Worm (Caenorhabditis elegans) whole organism, L1 larva: ENCODE measurements around the gene athp-1.

ENCODE experiments used
- C04F5.9 ChIP-seq: sonication (generic microtip); optimal IDR thresholded peaks from 2 replicates; lab custom pipeline; 2016; ENCODE audit warnings: missing genetic modification characterization, missing compliant biosample characterization
- C34B4.2 ChIP-seq: sonication (generic microtip); optimal IDR thresholded peaks from 2 replicates; lab custom pipeline; 2017; ENCODE audit warnings: mild to moderate bottlenecking, missing genetic modification characterization, missing compliant biosample characterization
- F16B12.6 ChIP-seq: fragments of 150-350 bp; optimal IDR thresholded peaks from 2 replicates; lab custom pipeline; 2014; ENCODE audit warnings: missing biosample characterization, missing genetic modification characterization
- aly-2 ChIP-seq: fragments of 150-350 bp; optimal IDR thresholded peaks from 2 replicates; lab custom pipeline; 2014; ENCODE audit warnings: missing biosample characterization, missing genetic modification characterization
- blmp-1 ChIP-seq: fragments of 150-350 bp; optimal IDR thresholded peaks from 2 replicates; lab custom pipeline; 2014; ENCODE audit warnings: missing biosample characterization, missing genetic modification characterization
- ceh-8 ChIP-seq: fragments of 200-800 bp; sonication (Bioruptor generic); optimal IDR thresholded peaks from 2 replicates; lab custom pipeline; 2018; ENCODE audit warnings: mild to moderate bottlenecking, missing genetic modification characterization, moderate library complexity, missing compliant biosample characterization
- ceh-88 ChIP-seq: fragments of 200-800 bp; sonication (Bioruptor generic); IDR thresholded peaks from 2 replicates; pipeline ENCODE4 v1.3.6; 2022; ENCODE audit warnings: missing genetic modification characterization, missing compliant biosample characterization
- dpl-1 ChIP-seq, 3 experiments: fragments of 150-350 bp in 2 of 3; sonication (generic microtip) in 1 of 3; optimal IDR thresholded peaks; 2 replicates each; lab custom pipeline; 2014 to 2017; ENCODE audit warnings: missing biosample characterization in 3 of 3, missing genetic modification characterization in 3 of 3, missing genetic modification reagents in 3 of 3
- dsc-1 ChIP-seq: sonication (generic microtip); optimal IDR thresholded peaks from 2 replicates; lab custom pipeline; 2016; ENCODE audit warnings: mild to moderate bottlenecking, missing genetic modification characterization, missing compliant biosample characterization
- efl-1 ChIP-seq, 4 experiments: fragments of 150-350 bp; optimal IDR thresholded peaks in 3 of 4; peaks in 1 of 4; 1 replicate in 1 of 4; 2 replicates in 3 of 4; lab custom pipeline; 2014; ENCODE audit warnings: missing biosample characterization in 2 of 4, missing genetic modification characterization in 2 of 4, missing genetic modification reagents in 2 of 4
- efl-3 ChIP-seq: fragments of 200-800 bp; sonication (Bioruptor generic); optimal IDR thresholded peaks from 2 replicates; lab custom pipeline; 2018; ENCODE audit warnings: mild to moderate bottlenecking, missing genetic modification characterization, missing compliant biosample characterization
- egl-13 ChIP-seq: sonication (generic microtip); optimal IDR thresholded peaks from 2 replicates; lab custom pipeline; 2016; ENCODE audit warnings: missing genotype, missing genetic modification reagents, missing genetic modification characterization, missing compliant biosample characterization
- egl-27 ChIP-seq, 2 experiments: fragments of 150-350 bp in 1 of 2; sonication (generic microtip); optimal IDR thresholded peaks; 3 replicates each; lab custom pipeline; 2017 to 2018; ENCODE audit warnings: missing biosample characterization in 2 of 2, missing genetic modification characterization in 2 of 2, missing genetic modification reagents in 2 of 2
- elt-2 ChIP-seq: sonication (generic microtip); optimal IDR thresholded peaks from 2 replicates; lab custom pipeline; 2016; ENCODE audit warnings: missing genetic modification characterization, mild to moderate bottlenecking, inconsistent platforms, missing compliant biosample characterization, missing genetic modification reagents
- elt-3 ChIP-seq, 6 experiments: fragments of 150-350 bp in 1 of 6; sonication (generic microtip); optimal IDR thresholded peaks; 2 replicates each; lab custom pipeline; 2017 to 2018; ENCODE audit warnings: missing biosample characterization in 6 of 6, missing genetic modification characterization in 6 of 6, inconsistent platforms in 1 of 6
- ets-5 ChIP-seq: fragments of 200-800 bp; sonication (Bioruptor generic); IDR thresholded peaks from 2 replicates; pipeline ENCODE4 v1.3.6; 2022; ENCODE audit warnings: missing genetic modification characterization, missing compliant biosample characterization
- hlh-17 ChIP-seq: fragments of 200-800 bp; sonication (Bioruptor generic); optimal IDR thresholded peaks from 2 replicates; lab custom pipeline; 2018; ENCODE audit warnings: missing genetic modification characterization, mild to moderate bottlenecking, missing compliant biosample characterization, moderate library complexity, borderline replicate concordance
- lin-14 ChIP-seq: fragments of 200-800 bp; sonication (Bioruptor generic); optimal IDR thresholded peaks from 2 replicates; lab custom pipeline; 2018; ENCODE audit warnings: mild to moderate bottlenecking, missing genetic modification characterization, moderate library complexity, missing compliant biosample characterization
- lin-15B ChIP-seq: fragments of 150-350 bp; sonication (generic microtip); optimal IDR thresholded peaks from 3 replicates; lab custom pipeline; 2014; ENCODE audit warnings: missing biosample characterization, missing genetic modification characterization
- lin-39 ChIP-seq: fragments of 150-350 bp; optimal IDR thresholded peaks from 2 replicates; lab custom pipeline; 2014; ENCODE audit warnings: missing biosample characterization, missing genetic modification reagents, missing genetic modification characterization
- mab-9 ChIP-seq: fragments of 200-800 bp; sonication (Bioruptor generic); IDR thresholded peaks from 2 replicates; pipeline ENCODE4 v1.3.6; 2022; ENCODE audit warnings: missing genetic modification reagents, missing genetic modification characterization, missing compliant biosample characterization
- mep-1 ChIP-seq: fragments of 150-350 bp; optimal IDR thresholded peaks from 2 replicates; lab custom pipeline; 2014; ENCODE audit warnings: missing biosample characterization, missing genetic modification characterization
- nhr-12 ChIP-seq: sonication (generic microtip); optimal IDR thresholded peaks from 2 replicates; lab custom pipeline; 2017; ENCODE audit warnings: missing biosample characterization, missing genetic modification characterization
- nhr-19 ChIP-seq: fragments of 200-800 bp; sonication (Bioruptor generic); conservative IDR thresholded peaks from 2 replicates; pipeline ENCODE4 v1.3.6; 2022; ENCODE audit warnings: missing genetic modification characterization, missing compliant biosample characterization
- nhr-237 ChIP-seq: fragments of 150-350 bp; optimal IDR thresholded peaks from 2 replicates; lab custom pipeline; 2014; ENCODE audit warnings: missing biosample characterization, missing genetic modification characterization
- nhr-28 ChIP-seq: fragments of 150-350 bp; optimal IDR thresholded peaks from 2 replicates; lab custom pipeline; 2014; ENCODE audit warnings: missing biosample characterization, missing genetic modification characterization
- nhr-76 ChIP-seq: sonication (generic microtip); optimal IDR thresholded peaks from 2 replicates; lab custom pipeline; 2017; ENCODE audit warnings: missing biosample characterization, missing genetic modification characterization
- nhr-77 ChIP-seq: fragments of 150-350 bp; optimal IDR thresholded peaks from 2 replicates; lab custom pipeline; 2014; ENCODE audit warnings: missing biosample characterization, missing genetic modification characterization
- nhr-84 ChIP-seq: sonication (generic microtip); optimal IDR thresholded peaks from 2 replicates; lab custom pipeline; 2017; ENCODE audit warnings: missing biosample characterization, missing genetic modification characterization
- pax-3 ChIP-seq: fragments of 200-800 bp; sonication (Bioruptor generic); optimal IDR thresholded peaks from 2 replicates; lab custom pipeline; 2018; ENCODE audit warnings: mild to moderate bottlenecking, missing genetic modification characterization, moderate library complexity, missing compliant biosample characterization
- rnt-1 ChIP-seq: sonication (generic microtip); optimal IDR thresholded peaks from 2 replicates; lab custom pipeline; 2016; ENCODE audit warnings: mild to moderate bottlenecking, missing genetic modification characterization, moderate library complexity, missing compliant biosample characterization
- skn-1 ChIP-seq: fragments of 150-350 bp; optimal IDR thresholded peaks from 2 replicates; lab custom pipeline; 2014; ENCODE audit warnings: missing biosample characterization, missing genetic modification characterization
- sup-37 ChIP-seq: fragments of 200-800 bp; sonication (Bioruptor generic); optimal IDR thresholded peaks from 2 replicates; lab custom pipeline; 2018; ENCODE audit warnings: mild to moderate bottlenecking, missing genetic modification characterization, missing compliant biosample characterization
- unc-30 ChIP-seq: sonication (generic microtip); optimal IDR thresholded peaks from 2 replicates; lab custom pipeline; 2017; ENCODE audit warnings: missing biosample characterization, missing genetic modification characterization
- unc-86 ChIP-seq: sonication (generic microtip); optimal IDR thresholded peaks from 2 replicates; lab custom pipeline; 2016; ENCODE audit warnings: missing genetic modification characterization, missing compliant biosample characterization
- unc-98 ChIP-seq: fragments of 200-800 bp; sonication (Bioruptor generic); IDR thresholded peaks from 2 replicates; pipeline ENCODE4 v1.3.6; 2022; ENCODE audit warnings: missing genetic modification characterization, missing compliant biosample characterization
- ztf-4 ChIP-seq: fragments of 150-350 bp; optimal IDR thresholded peaks from 2 replicates; lab custom pipeline; 2014; ENCODE audit warnings: missing biosample characterization, missing genetic modification characterization

Gene athp-1

DNA sequence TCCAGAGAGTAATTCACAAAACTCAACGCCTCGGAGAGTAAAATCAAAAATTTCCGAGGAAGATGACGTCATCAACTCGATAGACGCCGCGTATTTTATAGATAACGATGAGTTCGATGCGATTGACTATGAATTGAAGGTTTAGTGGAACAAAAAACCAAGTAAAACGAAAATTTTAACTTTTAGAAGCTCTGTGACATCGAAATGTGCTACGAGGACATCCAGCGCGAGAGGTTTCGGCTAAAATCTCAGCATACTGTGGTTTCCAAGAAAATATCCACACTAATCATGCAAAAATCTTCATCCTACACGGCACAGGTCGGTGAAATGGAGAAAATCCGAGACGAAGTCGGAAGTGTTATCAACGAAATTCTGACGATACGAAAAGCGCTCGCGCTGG, 12.0 kb upstream of the athp-1 start:
- TF ChIP-seq blmp-1 (tag; lab: Kevin White, UChicago) (no peak), efl-1 (optimal IDR thresholded peaks at IDR 0.05; lab: Kevin White, UChicago) (no peak), efl-1 (GFP tag; optimal IDR thresholded peaks at IDR 0.05 in 1 of 2; lab: Kevin White, UChicago) (peak in 1 of 2 experiments; percentile 80), unc-86 (no peak)

DNA sequence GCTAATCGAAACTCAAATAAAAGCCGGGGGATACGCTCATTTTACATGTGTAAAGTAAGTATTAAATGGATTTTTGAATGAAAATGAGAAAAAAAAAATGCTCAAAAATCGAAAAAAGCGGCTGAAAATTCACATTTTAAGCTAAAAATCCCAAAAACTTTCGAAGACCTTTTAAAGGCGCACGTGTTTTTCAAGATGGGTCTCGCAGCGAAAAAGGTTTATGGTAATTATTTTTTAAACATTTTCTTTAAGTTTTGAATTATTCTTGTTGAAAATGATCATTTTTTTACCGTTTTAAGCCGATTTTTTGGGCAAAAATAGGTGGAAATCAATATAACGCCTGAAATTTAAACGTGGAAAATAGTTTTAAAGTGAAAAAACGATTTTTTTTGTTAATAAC, 11.4 kb upstream of the athp-1 start:
- TF ChIP-seq unc-98 (no peak), sup-37 (GFP tag; lab: Kevin White, UChicago) (no peak)

DNA sequence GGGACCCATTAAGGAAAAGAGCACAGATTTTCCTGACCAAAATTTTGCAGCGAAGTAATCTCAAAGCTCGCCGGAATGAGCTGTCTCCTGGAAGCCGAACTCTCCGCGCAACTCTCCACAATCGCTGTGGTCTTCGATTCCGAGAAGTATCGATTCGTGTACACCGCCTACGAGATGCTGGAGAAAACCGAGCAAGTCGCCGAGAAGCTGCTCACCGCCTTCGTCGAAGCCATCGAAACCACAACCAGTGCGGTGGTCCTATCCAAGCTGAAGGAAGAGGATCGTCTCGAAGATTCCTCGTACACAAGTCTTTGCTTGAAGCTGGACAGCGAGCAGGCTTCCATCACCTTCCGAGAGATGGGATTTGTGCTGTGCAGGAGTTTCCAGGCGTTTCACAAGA, 10.8 kb upstream of the athp-1 start:
- no peak for TF ChIP-seq elt-3 (tag; optimal IDR thresholded peaks at IDR 0.05; lab: Kevin White, UChicago)
- TF ChIP-seq unc-98: no peak
- TF ChIP-seq hlh-17 (GFP tag; lab: Kevin White, UChicago): no peak
- no peak for TF ChIP-seq efl-1 (optimal IDR thresholded peaks at IDR 0.05; lab: Kevin White, UChicago)
- TF ChIP-seq efl-1 (GFP tag; optimal IDR thresholded peaks at IDR 0.05 in 1 of 2; lab: Kevin White, UChicago): peak in 1 of 2 experiments; percentile 8
- no peak for TF ChIP-seq ztf-4 (tag; lab: Kevin White, UChicago)
- TF ChIP-seq skn-1 (tag; lab: Kevin White, UChicago): no peak
- no peak for TF ChIP-seq unc-86
- no peak for TF ChIP-seq efl-3

DNA sequence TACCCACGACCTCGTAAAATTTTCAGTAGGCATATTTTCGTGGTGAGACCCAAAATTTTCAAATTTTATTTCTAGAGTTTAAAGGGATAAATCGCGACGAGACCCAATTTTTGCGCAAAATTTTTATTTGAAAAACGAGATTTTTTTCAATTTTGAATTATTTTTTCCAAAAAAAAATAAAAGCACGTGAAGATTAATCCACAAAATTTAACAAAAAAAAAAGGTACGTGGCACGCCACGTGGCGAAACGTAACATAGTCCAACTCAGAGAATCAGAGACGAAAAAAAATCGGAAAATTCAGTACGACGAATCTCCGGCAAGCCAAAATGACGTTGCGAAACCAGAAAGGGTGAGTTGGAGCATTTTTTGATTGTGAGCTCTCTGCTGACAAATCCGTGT, 6.4 kb upstream of the athp-1 start, which contains the start of gene C44B9.2:
Gene C44B9.2 (plus strand): TSS at position 301 of the 400 bp plus-strand sequence.
- TF ChIP-seq nhr-237 (tag; lab: Kevin White, UChicago): no peak
- TF ChIP-seq F16B12.6 (tag; lab: Kevin White, UChicago): no peak
- TF ChIP-seq mab-9 (GFP tag; lab: Robert Waterston, UW): no peak
- TF ChIP-seq ets-5: no peak
- TF ChIP-seq unc-30 (tag; lab: Kevin White, UChicago): no peak
- TF ChIP-seq dpl-1 (GFP tag; optimal IDR thresholded peaks at IDR 0.05; lab: Kevin White, UChicago): no peak
- no peak for TF ChIP-seq ceh-8
- TF ChIP-seq dsc-1 (tag; lab: Kevin White, UChicago): no peak
- no peak for TF ChIP-seq lin-14
- TF ChIP-seq nhr-84 (tag; lab: Kevin White, UChicago): no peak
- TF ChIP-seq mep-1: no peak

DNA sequence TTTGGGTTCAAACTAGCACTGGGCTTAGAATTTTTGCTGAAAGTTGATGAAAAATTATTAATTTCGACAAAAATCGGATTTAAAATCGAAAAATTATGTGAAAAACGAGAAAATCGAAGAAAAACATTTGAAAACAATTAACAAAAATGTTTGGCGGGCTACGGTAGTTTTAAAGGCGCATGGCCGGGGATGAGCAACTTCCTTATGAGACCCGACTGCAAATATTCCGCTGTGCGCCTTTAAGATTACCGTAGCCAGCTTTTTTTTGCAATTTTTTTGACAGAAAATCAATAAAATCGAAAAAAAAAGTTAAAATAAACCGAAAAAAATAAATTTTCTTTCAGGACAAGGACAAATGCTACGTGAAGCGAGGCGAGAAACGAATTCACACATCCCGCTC, 4.0 kb upstream of the athp-1 start:
- TF ChIP-seq efl-3: no peak
- no peak for TF ChIP-seq ztf-4 (tag; lab: Kevin White, UChicago)
- TF ChIP-seq skn-1 (tag; lab: Kevin White, UChicago): no peak
- no peak for TF ChIP-seq nhr-12 (tag; lab: Kevin White, UChicago)
- no peak for TF ChIP-seq C34B4.2
- TF ChIP-seq egl-13 (tag; lab: Kevin White, UChicago): no peak
- no peak for TF ChIP-seq lin-14
- TF ChIP-seq efl-1 (optimal IDR thresholded peaks at IDR 0.05; lab: Kevin White, UChicago): no peak
- TF ChIP-seq efl-1 (GFP tag; optimal IDR thresholded peaks at IDR 0.05 in 1 of 2; lab: Kevin White, UChicago): peak in 1 of 2 experiments; percentile 22
- no peak for TF ChIP-seq elt-2 (tag; lab: Kevin White, UChicago)

DNA sequence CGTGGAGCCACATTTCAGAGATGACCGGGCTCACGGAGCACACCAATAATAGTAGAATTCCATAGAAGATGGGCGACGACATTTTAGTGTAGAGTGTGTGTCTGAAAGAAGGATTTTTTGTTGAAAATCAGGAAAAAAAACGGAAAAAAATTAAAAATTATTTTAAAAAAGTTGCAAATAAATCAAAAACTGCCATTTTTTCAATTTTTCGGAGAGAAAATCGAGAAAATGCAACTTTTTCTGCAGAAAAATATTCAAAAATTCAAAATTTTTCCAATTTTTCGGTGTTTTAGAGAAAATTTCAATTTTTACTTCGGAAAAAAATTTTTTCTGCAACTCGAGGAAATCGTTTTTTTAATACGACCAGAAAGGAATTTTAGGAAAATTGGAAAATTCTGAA, 1.5 kb upstream of the athp-1 start, which contains the start of gene C44B9.3:
Gene C44B9.3 (minus strand): TSS at position 101 of the 400 bp plus-strand sequence.
- TF ChIP-seq mep-1 (no peak), nhr-28 (tag; lab: Kevin White, UChicago) (no peak), mab-9 (GFP tag; lab: Robert Waterston, UW) (no peak), lin-39 (tag; lab: Kevin White, UChicago) (no peak), efl-1 (optimal IDR thresholded peaks at IDR 0.05; lab: Kevin White, UChicago) (no peak), efl-1 (GFP tag; optimal IDR thresholded peaks at IDR 0.05 in 1 of 2; lab: Kevin White, UChicago) (peak in 1 of 2 experiments; percentile 12), ceh-8 (no peak)
- TF ChIP-seq, all 84 proteins: peak for 1

DNA sequence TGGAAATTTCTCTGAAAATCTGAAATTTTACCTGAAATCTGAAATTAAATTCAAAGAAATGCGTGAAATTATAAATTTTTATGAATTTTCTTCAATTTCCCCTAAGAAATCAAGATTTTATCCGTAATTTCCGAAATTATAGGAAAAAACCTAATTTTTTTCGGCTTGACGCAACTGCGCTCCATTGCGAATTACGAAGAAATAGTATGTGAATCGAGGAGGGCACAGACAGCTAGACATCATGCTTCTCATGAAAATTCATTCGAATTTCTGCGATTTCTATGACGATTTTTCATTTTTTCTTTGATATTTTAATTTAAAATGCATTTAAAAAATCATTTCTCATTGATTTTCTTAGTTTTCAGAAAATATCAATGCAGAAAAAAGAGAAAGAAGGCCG, 430 bp downstream of the athp-1 start:
- TF ChIP-seq C04F5.9 (tag; lab: Kevin White, UChicago) (peak; percentile 13), rnt-1 (tag; lab: Kevin White, UChicago) (no peak), ceh-88 (no peak), nhr-76 (no peak), hlh-17 (GFP tag; lab: Kevin White, UChicago) (no peak), aly-2 (tag; lab: Kevin White, UChicago) (peak; percentile 41), nhr-12 (tag; lab: Kevin White, UChicago) (no peak), mep-1 (peak; percentile 89), nhr-237 (tag; lab: Kevin White, UChicago) (peak; percentile 17), egl-13 (tag; lab: Kevin White, UChicago) (peak; percentile 60), nhr-77 (tag; lab: Kevin White, UChicago) (peak; percentile 56), pax-3 (no peak), egl-27 (tag; optimal IDR thresholded peaks at IDR 0.05; lab: Kevin White, UChicago) (no peak), skn-1 (tag; lab: Kevin White, UChicago) (peak; percentile 80), lin-15B (tag; lab: Kevin White, UChicago) (peak; percentile 85), lin-39 (tag; lab: Kevin White, UChicago) (peak; percentile 74), sup-37 (GFP tag; lab: Kevin White, UChicago) (no peak), nhr-28 (tag; lab: Kevin White, UChicago) (no peak), nhr-19 (GFP tag; lab: Robert Waterston, UW) (peak; percentile 74)
